Worm (Caenorhabditis elegans) whole organism, young adult: Measurements from ENCODE around the gene spp-26.

Experiments
- B0336.3 ChIP-seq: fragments of 200-800 bp; sonication (Bioruptor generic); IDR thresholded peaks from 2 replicates; pipeline ENCODE4 v1.3.6; 2022; ENCODE audit warnings: missing genetic modification characterization, missing compliant biosample characterization
- C17E4.6 ChIP-seq: fragments of 200-800 bp; sonication (Bioruptor generic); IDR thresholded peaks from 2 replicates; pipeline ENCODE4 v1.3.6; 2022; ENCODE audit warnings: missing genetic modification reagents, missing genetic modification characterization, missing compliant biosample characterization
- F52B5.7 ChIP-seq: sonication (generic microtip); optimal IDR thresholded peaks from 2 replicates; lab custom pipeline; 2016; ENCODE audit warnings: mild to moderate bottlenecking, missing genetic modification characterization, missing compliant biosample characterization
- Y53F4B.3 ChIP-seq: fragments of 200-800 bp; sonication (Bioruptor generic); IDR thresholded peaks from 2 replicates; pipeline ENCODE4 v1.3.6; 2022; ENCODE audit warnings: missing genetic modification reagents, missing genetic modification characterization, missing compliant biosample characterization
- aptf-3 ChIP-seq: fragments of 200-800 bp; sonication (Bioruptor generic); IDR thresholded peaks from 2 replicates; pipeline ENCODE4 v1.3.6; 2022; ENCODE audit warnings: missing genetic modification characterization, missing compliant biosample characterization
- atf-7 ChIP-seq: sonication (generic microtip); optimal IDR thresholded peaks from 2 replicates; lab custom pipeline; 2017; ENCODE audit warnings: mild to moderate bottlenecking, missing genetic modification characterization, missing compliant biosample characterization
- athp-1 ChIP-seq: sonication (generic microtip); optimal IDR thresholded peaks from 2 replicates; lab custom pipeline; 2017; ENCODE audit warnings: mild to moderate bottlenecking, missing genetic modification characterization, missing compliant biosample characterization
- attf-5 ChIP-seq: fragments of 200-800 bp; sonication (Bioruptor generic); optimal IDR thresholded peaks from 2 replicates; lab custom pipeline; 2018; ENCODE audit warnings: mild to moderate bottlenecking, missing genetic modification characterization, missing compliant biosample characterization
- bed-1 ChIP-seq: fragments of 200-800 bp; sonication (Bioruptor generic); IDR thresholded peaks from 2 replicates; pipeline ENCODE4 v1.3.6; 2022; ENCODE audit warnings: missing genetic modification reagents, missing genetic modification characterization, missing compliant biosample characterization
- ccch-3 ChIP-seq: fragments of 200-800 bp; sonication (Bioruptor generic); optimal IDR thresholded peaks from 2 replicates; lab custom pipeline; 2018; ENCODE audit warnings: mild to moderate bottlenecking, missing genetic modification characterization, missing compliant biosample characterization
- cebp-1 ChIP-seq, 2 experiments: fragments of 200-800 bp in 1 of 2; sonication (Bioruptor generic) in 1 of 2; sonication (generic microtip) in 1 of 2; IDR thresholded peaks in 1 of 2; optimal IDR thresholded peaks in 1 of 2; 2 replicates each; pipeline versions ENCODE4 v1.3.6 to Lab custom; 2017 to 2022; ENCODE audit warnings: missing compliant biosample characterization in 2 of 2, missing genetic modification characterization in 2 of 2, mild to moderate bottlenecking in 1 of 2, missing genetic modification reagents in 1 of 2, moderate library complexity in 1 of 2
- ceh-100 ChIP-seq: fragments of 200-800 bp; sonication (Bioruptor generic); IDR thresholded peaks from 2 replicates; pipeline ENCODE4 v1.3.6; 2022; ENCODE audit warnings: missing genetic modification reagents, missing genetic modification characterization, missing compliant biosample characterization
- chd-7 ChIP-seq: sonication (generic microtip); optimal IDR thresholded peaks from 2 replicates; lab custom pipeline; 2016; ENCODE audit warnings: mild to moderate bottlenecking, missing genetic modification characterization, moderate library complexity, missing compliant biosample characterization
- dox-1 ChIP-seq: fragments of 200-800 bp; sonication (Bioruptor generic); IDR thresholded peaks from 2 replicates; pipeline ENCODE4 v1.3.6; 2022; ENCODE audit warnings: missing genetic modification reagents, missing genetic modification characterization, missing compliant biosample characterization
- egl-44 ChIP-seq: fragments of 200-800 bp; sonication (Bioruptor generic); IDR thresholded peaks from 2 replicates; pipeline ENCODE4 v1.3.6; 2022; ENCODE audit warnings: missing genetic modification reagents, missing genetic modification characterization, missing compliant biosample characterization
- ekl-4 ChIP-seq: fragments of 200-800 bp; sonication (Bioruptor generic); IDR thresholded peaks from 2 replicates; pipeline ENCODE4 v1.3.6; 2022; ENCODE audit warnings: missing genetic modification reagents, missing genetic modification characterization, missing compliant biosample characterization
- ets-4 ChIP-seq: fragments of 200-800 bp; sonication (Bioruptor generic); optimal IDR thresholded peaks from 2 replicates; lab custom pipeline; 2018; ENCODE audit warnings: mild to moderate bottlenecking, missing genetic modification characterization, missing compliant biosample characterization
- let-607 ChIP-seq, 2 experiments: fragments of 200-800 bp in 1 of 2; sonication (Bioruptor generic) in 1 of 2; sonication (generic microtip) in 1 of 2; optimal IDR thresholded peaks; 2 replicates each; lab custom pipeline; 2016 to 2018; ENCODE audit warnings: mild to moderate bottlenecking in 2 of 2, missing compliant biosample characterization in 2 of 2, missing genetic modification characterization in 2 of 2, moderate library complexity in 2 of 2, missing genotype in 1 of 2
- lsy-27 ChIP-seq: sonication (generic microtip); optimal IDR thresholded peaks from 2 replicates; lab custom pipeline; 2017; ENCODE audit warnings: missing genetic modification characterization, mild to moderate bottlenecking, missing compliant biosample characterization, antibody characterized with exemption, missing genotype, borderline replicate concordance; ENCODE audit not compliant: insufficient read depth
- madf-10 ChIP-seq: sonication (generic microtip); optimal IDR thresholded peaks from 2 replicates; lab custom pipeline; 2016; ENCODE audit warnings: mild to moderate bottlenecking, missing genetic modification characterization, missing compliant biosample characterization
- nfya-2 ChIP-seq: fragments of 200-800 bp; sonication (Bioruptor generic); IDR thresholded peaks from 2 replicates; pipeline ENCODE4 v1.3.6; 2022; ENCODE audit warnings: missing genetic modification reagents, missing genetic modification characterization, missing compliant biosample characterization
- nfyb-1 ChIP-seq: fragments of 200-800 bp; sonication (Bioruptor generic); IDR thresholded peaks from 2 replicates; pipeline ENCODE4 v1.3.6; 2022; ENCODE audit warnings: missing genetic modification reagents, missing genetic modification characterization, missing compliant biosample characterization
- nhr-80 ChIP-seq: sonication (generic microtip); optimal IDR thresholded peaks from 2 replicates; lab custom pipeline; 2016; ENCODE audit warnings: missing genetic modification characterization, missing compliant biosample characterization
- nhr-90 ChIP-seq: sonication (generic microtip); optimal IDR thresholded peaks from 2 replicates; lab custom pipeline; 2016; ENCODE audit warnings: missing genotype, mild to moderate bottlenecking, missing genetic modification characterization, missing compliant biosample characterization
- rpc-1 ChIP-seq, 2 experiments: fragments of 150-350 bp in 1 of 2; sonication (generic microtip) in 1 of 2; optimal IDR thresholded peaks; 2 replicates each; lab custom pipeline; 2014 to 2018; ENCODE audit warnings: missing biosample characterization in 1 of 2, missing genetic modification characterization in 1 of 2, missing genetic modification reagents in 1 of 2, missing genotype in 1 of 2
- tbp1 ChIP-seq: fragments of 200-800 bp; sonication (Bioruptor generic); optimal IDR thresholded peaks from 2 replicates; lab custom pipeline; 2018; ENCODE audit warnings: mild to moderate bottlenecking, missing genetic modification characterization, missing compliant biosample characterization
- tlf-1 ChIP-seq: fragments of 200-800 bp; sonication (Bioruptor generic); optimal IDR thresholded peaks from 2 replicates; lab custom pipeline; 2018; ENCODE audit warnings: mild to moderate bottlenecking, missing genetic modification characterization, missing compliant biosample characterization
- unc-62 ChIP-seq: fragments of 150-350 bp; optimal IDR thresholded peaks from 2 replicates; lab custom pipeline; 2014; ENCODE audit warnings: missing biosample characterization, missing genetic modification reagents, missing genetic modification characterization
- zfh-2 ChIP-seq: fragments of 200-800 bp; sonication (Bioruptor generic); conservative IDR thresholded peaks from 2 replicates; pipeline ENCODE4 v1.3.6; 2022; ENCODE audit warnings: missing genetic modification reagents, missing genetic modification characterization, missing compliant biosample characterization
- zim-3 ChIP-seq: sonication (generic microtip); optimal IDR thresholded peaks from 2 replicates; lab custom pipeline; 2017; ENCODE audit warnings: mild to moderate bottlenecking, missing genetic modification characterization, moderate library complexity, missing compliant biosample characterization
- ztf-22 ChIP-seq: fragments of 200-800 bp; sonication (Bioruptor generic); optimal IDR thresholded peaks from 2 replicates; lab custom pipeline; 2018; ENCODE audit warnings: mild to moderate bottlenecking, missing genetic modification characterization, moderate library complexity, missing compliant biosample characterization
- ztf-6 ChIP-seq: fragments of 200-800 bp; sonication (Bioruptor generic); IDR thresholded peaks from 2 replicates; pipeline ENCODE4 v1.3.6; 2022; ENCODE audit warnings: missing genetic modification reagents, missing genetic modification characterization, missing compliant biosample characterization

Gene spp-26

ce11 chrV:6533030-6533429 lies 26.0 kb downstream of the spp-26 start, which contains the start of gene hpo-26:
Gene hpo-26, minus strand, starts transcription at chrV:6533060.
- no peak for TF ChIP-seq lsy-27 (tag; lab: Kevin White, UChicago)
- TF ChIP-seq athp-1 = no peak
- no peak for TF ChIP-seq zfh-2 (GFP tag; lab: Robert Waterston, UW)
- TF ChIP-seq Y53F4B.3 (GFP tag; lab: Robert Waterston, UW) = no peak
- TF ChIP-seq bed-1 (GFP tag; lab: Robert Waterston, UW) = no peak
- TF ChIP-seq attf-5 (GFP tag; lab: Kevin White, UChicago) = no peak
- TF ChIP-seq madf-10 (tag; lab: Kevin White, UChicago) = no peak
- no peak for TF ChIP-seq C17E4.6 (GFP tag; lab: Robert Waterston, UW)

DNA sequence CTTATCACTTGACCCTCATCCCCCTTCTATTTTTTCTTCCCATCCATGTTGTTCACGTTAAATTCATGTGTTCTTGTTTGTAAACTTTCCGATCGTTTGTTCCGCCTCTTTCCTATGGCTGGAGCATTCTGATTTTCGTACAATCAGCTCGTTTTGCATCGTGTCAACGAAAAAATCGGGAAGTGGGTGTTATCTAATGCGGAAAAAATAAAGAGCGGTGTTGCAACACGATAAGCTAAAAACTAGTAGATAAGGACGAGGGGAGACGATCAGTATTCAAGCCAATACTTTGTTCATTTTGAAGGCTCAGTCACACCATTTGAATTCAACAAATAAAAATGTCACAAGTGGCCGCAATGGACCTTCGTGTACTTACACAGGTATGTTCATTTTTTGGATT lies 34.2 kb downstream of the spp-26 start, which contains the start of gene acs-1:
Gene acs-1, plus strand, starts transcription at position 233 of the 400 bp plus-strand sequence.
- TF ChIP-seq ztf-6 (no peak), B0336.3 (GFP tag; lab: Robert Waterston, UW) (0 out of 2 replicates have a peak, but pooled peaks have one; percentile 33), ztf-22 (GFP tag; lab: Kevin White, UChicago) (peak; percentile 42), nhr-80 (tag; lab: Kevin White, UChicago) (peak; percentile 98), ceh-100 (GFP tag; lab: Robert Waterston, UW) (no peak), rpc-1 (optimal IDR thresholded peaks at IDR 0.05; lab: Kevin White, UChicago) (no peak), rpc-1 (tag; optimal IDR thresholded peaks at IDR 0.05; lab: Kevin White, UChicago) (no peak), nhr-90 (no peak), dox-1 (GFP tag; lab: Robert Waterston, UW) (peak; percentile 41), ets-4 (GFP tag; lab: Kevin White, UChicago) (peak; percentile 89), tlf-1 (GFP tag; lab: Kevin White, UChicago) (no peak)

- TF ChIP-seq nhr-90 (peak; percentile 4), nfyb-1 (GFP tag; lab: Robert Waterston, UW) (no peak), cebp-1 (GFP tag; IDR thresholded peaks at IDR 0.05; lab: Robert Waterston, UW) (no peak), cebp-1 (tag; optimal IDR thresholded peaks at IDR 0.05; lab: Kevin White, UChicago) (peak; percentile 23), ceh-100 (GFP tag; lab: Robert Waterston, UW) (no peak), ztf-22 (GFP tag; lab: Kevin White, UChicago) (peak; percentile 83), B0336.3 (GFP tag; lab: Robert Waterston, UW) (0 out of 2 replicates have a peak, but pooled peaks have one; percentile 16), egl-44 (GFP tag; lab: Robert Waterston, UW) (peak; percentile 49; the same call in 1 of the 2 replicates), atf-7 (tag; lab: Kevin White, UChicago) (peak; percentile 68), dox-1 (GFP tag; lab: Robert Waterston, UW) (peak; percentile 72), unc-62 (peak; percentile 41), aptf-3 (GFP tag; lab: Robert Waterston, UW) (no peak), tbp1 (GFP tag; lab: Kevin White, UChicago) (peak; percentile 0), F52B5.7 (tag; lab: Kevin White, UChicago) (no peak), nhr-80 (tag; lab: Kevin White, UChicago) (peak; percentile 99), let-607 (tag; optimal IDR thresholded peaks at IDR 0.05; lab: Kevin White, UChicago) (no peak), chd-7 (tag; lab: Kevin White, UChicago) (no peak), zim-3 (no peak), ets-4 (GFP tag; lab: Kevin White, UChicago) (peak; percentile 94), ekl-4 (no peak), ccch-3 (no peak), nfya-2 (no peak)
- TF ChIP-seq, all 124 proteins: peak for 11
These were observed 36.0 kb downstream of the spp-26 start for ce11 chrV:6522879-6523497.
